3 fruit fly cellular contexts compared by ENCODE assay signal in genomic region chr3R:29372497-29373218, dm6.
A peak's percentile ranks its signal among the peaks of the same experiment; 100 is the strongest.
TF ChIP-seq lines count a peak whose summit lies in the region.

No protein-coding gene starts in this region.

- no peak for TF ChIP-seq CTCF in whole organism, embryonic (GFP tag; optimal IDR thresholded peaks at IDR 0.05; lab: Kevin White, UChicago)

TF ChIP-seq in whole organism, embryonic, 481 proteins besides CTCF, POLR2A, EP300 and RAD21 (continues in another document):
- no peak for TF ChIP-seq ATbp (GFP tag; optimal IDR thresholded peaks at IDR 0.05; lab: Kevin White, UChicago)
- TF ChIP-seq her (GFP tag; optimal IDR thresholded peaks at IDR 0.05; lab: Kevin White, UChicago), result no peak
- no peak for TF ChIP-seq Tbp (GFP tag; optimal IDR thresholded peaks at IDR 0.05; lab: Kevin White, UChicago)
- TF ChIP-seq CG13775 (GFP tag; optimal IDR thresholded peaks at IDR 0.05; lab: Kevin White, UChicago), result no peak
- TF ChIP-seq Bteb2 (GFP tag; optimal IDR thresholded peaks at IDR 0.05; lab: Kevin White, UChicago), result no peak
- no peak for TF ChIP-seq CG13123 (GFP tag; optimal IDR thresholded peaks at IDR 0.05; lab: Kevin White, UChicago)
- no peak for TF ChIP-seq CG32532 (GFP tag; IDR thresholded peaks at IDR 0.05; lab: Robert Waterston, UW)
- TF ChIP-seq insv (GFP tag; optimal IDR thresholded peaks at IDR 0.05; lab: Kevin White, UChicago), result no peak
- TF ChIP-seq Blimp-1 (GFP tag; optimal IDR thresholded peaks at IDR 0.05; lab: Kevin White, UChicago), result no peak
- no peak for TF ChIP-seq CG30431 (GFP tag; optimal IDR thresholded peaks at IDR 0.05; lab: Kevin White, UChicago)
- no peak for TF ChIP-seq odd (GFP tag; optimal IDR thresholded peaks at IDR 0.05; lab: Kevin White, UChicago)
- TF ChIP-seq CG6813 (GFP tag; optimal IDR thresholded peaks at IDR 0.05; lab: Kevin White, UChicago), result no peak
- peak; percentile 1 for TF ChIP-seq sqz (GFP tag; optimal IDR thresholded peaks at IDR 0.05; lab: Kevin White, UChicago)
- no peak for TF ChIP-seq CG10431 (GFP tag; optimal IDR thresholded peaks at IDR 0.05; lab: Kevin White, UChicago)
- no peak for TF ChIP-seq grn (GFP tag; optimal IDR thresholded peaks at IDR 0.05; lab: Kevin White, UChicago)
- TF ChIP-seq Opbp (GFP tag; IDR thresholded peaks at IDR 0.05; lab: Robert Waterston, UW; ENCODE audit: partially characterized antibody), result no peak
- no peak for TF ChIP-seq run (tag; optimal IDR thresholded peaks at IDR 0.05; lab: Kevin White, UChicago)
- TF ChIP-seq CG12769 (tag; optimal IDR thresholded peaks at IDR 0.05; lab: Kevin White, UChicago), result no peak
- peak in 1 of 2 experiments; percentile 3 for TF ChIP-seq eve (GFP tag; optimal IDR thresholded peaks at IDR 0.05; lab: Kevin White, UChicago)
- no peak for TF ChIP-seq CG10462 (GFP tag; optimal IDR thresholded peaks at IDR 0.05; lab: Kevin White, UChicago)
- TF ChIP-seq CG9817 (tag; optimal IDR thresholded peaks at IDR 0.05; lab: Kevin White, UChicago), result no peak
- no peak for TF ChIP-seq ci (GFP tag; IDR thresholded peaks at IDR 0.05; lab: Robert Waterston, UW)
- TF ChIP-seq hth (optimal IDR thresholded peaks at IDR 0.05; lab: Kevin White, UChicago), result no peak
- TF ChIP-seq CG9797 (GFP tag; optimal IDR thresholded peaks at IDR 0.05; lab: Kevin White, UChicago), result no peak
- peak; percentile 14 for TF ChIP-seq CG7839 (tag; optimal IDR thresholded peaks at IDR 0.05; lab: Kevin White, UChicago)
- no peak for TF ChIP-seq zfh2 (GFP tag; optimal IDR thresholded peaks at IDR 0.05; lab: Kevin White, UChicago)
- no peak for TF ChIP-seq emc (GFP tag; optimal IDR thresholded peaks at IDR 0.05; lab: Kevin White, UChicago)
- no peak for TF ChIP-seq cad (GFP tag; optimal IDR thresholded peaks at IDR 0.05; lab: Kevin White, UChicago)
- peak; percentile 44 for TF ChIP-seq phol (tag; optimal IDR thresholded peaks at IDR 0.05; lab: Kevin White, UChicago)
- TF ChIP-seq CG10209 (GFP tag; optimal IDR thresholded peaks at IDR 0.05; lab: Kevin White, UChicago), result no peak
- TF ChIP-seq CG5245 (GFP tag; optimal IDR thresholded peaks at IDR 0.05; lab: Kevin White, UChicago), result no peak
- no peak for TF ChIP-seq CG14860 (GFP tag; IDR thresholded peaks at IDR 0.05; lab: Robert Waterston, UW; ENCODE audit: partially characterized antibody)

TF ChIP-seq in whole organism, prepupa, 60 proteins besides CTCF, POLR2A, EP300 and RAD21:
- no peak for TF ChIP-seq fkh (GFP tag; optimal IDR thresholded peaks at IDR 0.05; lab: Kevin White, UChicago)
- TF ChIP-seq lz (GFP tag; optimal IDR thresholded peaks at IDR 0.05; lab: Kevin White, UChicago), result no peak
- TF ChIP-seq CG6792 (GFP tag; optimal IDR thresholded peaks at IDR 0.05; lab: Kevin White, UChicago), result no peak
- TF ChIP-seq CG4318 (GFP tag; optimal IDR thresholded peaks at IDR 0.05; lab: Kevin White, UChicago), result no peak
- TF ChIP-seq Hr39 (GFP tag; optimal IDR thresholded peaks at IDR 0.05; lab: Kevin White, UChicago), result no peak
- TF ChIP-seq svp (GFP tag; lab: Kevin White, UChicago), result peak; percentile 53

TF ChIP-seq in whole organism, wandering third instar larva, 38 proteins besides CTCF, POLR2A, EP300 and RAD21:
- no peak for TF ChIP-seq dmrt93B (GFP tag; optimal IDR thresholded peaks at IDR 0.05; lab: Kevin White, UChicago)
- TF ChIP-seq Vsx2 (GFP tag; optimal IDR thresholded peaks at IDR 0.05; lab: Kevin White, UChicago; ENCODE audit: partially characterized antibody), result no peak
- no peak for TF ChIP-seq GATAd (GFP tag; optimal IDR thresholded peaks at IDR 0.05; lab: Kevin White, UChicago)
- TF ChIP-seq foxo (GFP tag; optimal IDR thresholded peaks at IDR 0.05; lab: Kevin White, UChicago), result peak in 1 of 2 experiments; percentile 5
- TF ChIP-seq brk (GFP tag; optimal IDR thresholded peaks at IDR 0.05; lab: Kevin White, UChicago), result no peak
- no peak for TF ChIP-seq Sp1 (GFP tag; optimal IDR thresholded peaks at IDR 0.05; lab: Kevin White, UChicago)
- peak; percentile 14 for TF ChIP-seq fru (GFP tag; optimal IDR thresholded peaks at IDR 0.05; lab: Kevin White, UChicago)
TF ChIP-seq in whole organism, wandering third instar larva: peak in this region for 2.
